Worm (Caenorhabditis elegans) whole organism, L3 larva: ENCODE measurements around the gene C04C3.6.

ENCODE experiments used
- ama-1 ChIP-seq: fragments of 150-350 bp; optimal IDR thresholded peaks from 2 replicates; lab custom pipeline; 2018
- egl-27 ChIP-seq: sonication (generic microtip); optimal IDR thresholded peaks from 4 replicates; lab custom pipeline; 2017; ENCODE audit warnings: missing biosample characterization, missing genetic modification reagents, missing genetic modification characterization
- elt-3 ChIP-seq, 3 experiments: fragments of 150-350 bp in 1 of 3; sonication (generic microtip) in 2 of 3; optimal IDR thresholded peaks; 2 replicates in 2 of 3; 4 replicates in 1 of 3; lab custom pipeline; 2014 to 2017; ENCODE audit warnings: missing biosample characterization in 3 of 3, missing genetic modification characterization in 3 of 3
- fkh-10 ChIP-seq: sonication (generic microtip); optimal IDR thresholded peaks from 2 replicates; lab custom pipeline; 2017; ENCODE audit warnings: missing biosample characterization, missing genetic modification reagents, missing genetic modification characterization
- lin-39 ChIP-seq: fragments of 150-350 bp; optimal IDR thresholded peaks from 2 replicates; lab custom pipeline; 2018; ENCODE audit warnings: missing biosample characterization, missing genetic modification reagents, missing genetic modification characterization
- mml-1 ChIP-seq: fragments of 150-350 bp; sonication (generic microtip); optimal IDR thresholded peaks from 3 replicates; lab custom pipeline; 2014; ENCODE audit warnings: missing biosample characterization, missing genetic modification characterization
- nhr-11 ChIP-seq: fragments of 150-350 bp; optimal IDR thresholded peaks from 2 replicates; lab custom pipeline; 2014; ENCODE audit warnings: missing biosample characterization, missing genetic modification characterization
- nhr-12 ChIP-seq: fragments of 150-350 bp; optimal IDR thresholded peaks from 2 replicates; lab custom pipeline; 2014; ENCODE audit warnings: missing biosample characterization, missing genetic modification characterization
- nhr-23 ChIP-seq: fragments of 150-350 bp; optimal IDR thresholded peaks from 2 replicates; lab custom pipeline; 2014; ENCODE audit warnings: missing biosample characterization, missing genetic modification reagents, missing genetic modification characterization
- nhr-67 ChIP-seq: fragments of 150-350 bp; optimal IDR thresholded peaks from 2 replicates; lab custom pipeline; 2014; ENCODE audit warnings: missing biosample characterization, missing genetic modification characterization
- nhr-76 ChIP-seq: fragments of 150-350 bp; sonication (generic microtip); optimal IDR thresholded peaks from 5 replicates; lab custom pipeline; 2014; ENCODE audit warnings: missing biosample characterization, missing genetic modification characterization
- pha-4 ChIP-seq: fragments of 150-350 bp; optimal IDR thresholded peaks from 2 replicates; lab custom pipeline; 2014; ENCODE audit warnings: missing biosample characterization, missing genetic modification reagents, missing genetic modification characterization
- pqm-1 ChIP-seq: fragments of 150-350 bp; optimal IDR thresholded peaks from 2 replicates; lab custom pipeline; 2017; ENCODE audit warnings: missing biosample characterization, missing genetic modification characterization, inconsistent platforms
- snpc-4 ChIP-seq: fragments of 150-350 bp; optimal IDR thresholded peaks from 2 replicates; lab custom pipeline; 2014; ENCODE audit warnings: missing biosample characterization, missing genetic modification characterization
- tbx-2 ChIP-seq: sonication (generic microtip); optimal IDR thresholded peaks from 2 replicates; lab custom pipeline; 2016; ENCODE audit warnings: mild to moderate bottlenecking, missing genetic modification characterization, missing compliant biosample characterization
- unc-39 ChIP-seq: sonication (generic microtip); optimal IDR thresholded peaks from 4 replicates; lab custom pipeline; 2017; ENCODE audit warnings: missing biosample characterization, missing genetic modification characterization
- unc-62 ChIP-seq: fragments of 150-350 bp; sonication (generic microtip); optimal IDR thresholded peaks from 4 replicates; lab custom pipeline; 2014; ENCODE audit warnings: missing biosample characterization, missing genetic modification reagents, missing genetic modification characterization
- zag-1 ChIP-seq: fragments of 150-350 bp; optimal IDR thresholded peaks from 2 replicates; lab custom pipeline; 2014; ENCODE audit warnings: missing biosample characterization, missing genetic modification characterization

Gene C04C3.6

DNA sequence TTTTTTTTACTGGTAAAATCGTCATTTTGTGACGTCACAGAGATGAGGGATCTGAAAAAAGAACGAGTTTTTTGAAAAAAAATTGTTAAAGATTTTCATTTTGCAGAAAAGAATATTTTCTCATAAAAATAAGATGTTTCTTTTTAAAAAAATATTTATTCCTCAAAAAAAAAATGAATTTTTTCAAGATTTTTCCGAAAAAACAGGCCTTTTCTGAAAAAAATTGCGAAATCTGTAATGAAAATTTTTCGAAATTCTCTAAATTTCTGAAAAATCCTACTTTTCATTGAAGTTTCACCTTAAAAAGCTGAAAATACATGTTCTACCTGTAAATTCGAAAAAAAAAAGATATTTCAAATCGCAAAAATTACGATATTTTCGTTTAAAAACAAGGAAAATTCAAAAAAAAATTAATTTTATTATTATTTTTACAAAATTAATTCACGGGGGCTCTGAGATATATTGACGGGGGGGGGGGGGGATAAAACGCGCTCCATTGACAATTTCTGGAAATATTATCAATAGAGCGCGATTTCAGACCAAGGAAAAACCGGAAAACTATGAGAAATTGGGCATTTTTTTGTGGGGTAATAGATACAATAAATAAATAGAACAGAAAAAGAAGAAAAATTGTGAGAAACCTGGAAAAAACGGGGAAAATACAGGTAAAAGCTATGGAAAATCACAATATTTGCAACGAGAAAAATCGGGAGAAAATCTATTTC, 44.2 kb downstream of the C04C3.6 start, which contains the start of gene otub-4:
Gene otub-4, minus strand, starts transcription at position 51 of the 725 bp plus-strand sequence.
- no peak for TF ChIP-seq mml-1
- no peak for TF ChIP-seq zag-1 (tag; lab: Kevin White, UChicago)
- no peak for TF ChIP-seq nhr-67
- no peak for TF ChIP-seq lin-39 (tag; lab: Kevin White, UChicago)
- TF ChIP-seq unc-39 (tag; lab: Kevin White, UChicago), result no peak
- TF ChIP-seq nhr-23 (tag; lab: Kevin White, UChicago), result no peak
- no peak for TF ChIP-seq unc-62
- TF ChIP-seq elt-3 (tag; optimal IDR thresholded peaks at IDR 0.05; lab: Kevin White, UChicago), result no peak
- TF ChIP-seq egl-27 (tag; lab: Kevin White, UChicago), result no peak
- no peak for TF ChIP-seq tbx-2

- TF ChIP-seq nhr-76 (tag; lab: Kevin White, UChicago) (no peak), nhr-12 (tag; lab: Kevin White, UChicago) (no peak), nhr-11 (tag; lab: Kevin White, UChicago) (no peak), lin-39 (tag; lab: Kevin White, UChicago) (no peak), zag-1 (tag; lab: Kevin White, UChicago) (no peak), pha-4 (tag; lab: Kevin White, UChicago) (no peak), pqm-1 (tag; lab: Kevin White, UChicago) (no peak), fkh-10 (GFP tag; lab: Kevin White, UChicago) (no peak), ama-1 (lab: Kevin White, UChicago) (no peak), snpc-4 (tag; lab: Kevin White, UChicago) (no peak)
- TF ChIP-seq, all 47 proteins: peak for 0
Observed at ce11 chrIV:3373370-3373769, 49.0 kb downstream of the C04C3.6 start.
